Worm (Caenorhabditis elegans) whole organism, L2 larva: ENCODE results near the gene F47G3.4.

Source experiments
- C34F6.9 ChIP-seq: fragments of 150-350 bp; optimal IDR thresholded peaks from 2 replicates; lab custom pipeline; 2014; ENCODE audit warnings: missing biosample characterization, missing genetic modification characterization
- F13H6.1 ChIP-seq: sonication (generic microtip); optimal IDR thresholded peaks from 2 replicates; lab custom pipeline; 2016; ENCODE audit warnings: missing genetic modification characterization, missing compliant biosample characterization
- R02D3.7 ChIP-seq: fragments of 150-350 bp; optimal IDR thresholded peaks from 2 replicates; lab custom pipeline; 2014; ENCODE audit warnings: missing biosample characterization, missing genetic modification characterization
- Y55F3AM.14 ChIP-seq: fragments of 200-800 bp; sonication (Bioruptor generic); optimal IDR thresholded peaks from 2 replicates; lab custom pipeline; 2018; ENCODE audit warnings: mild to moderate bottlenecking, missing genetic modification characterization, missing compliant biosample characterization
- ZK546.5 ChIP-seq: sonication (generic microtip); optimal IDR thresholded peaks from 2 replicates; lab custom pipeline; 2017; ENCODE audit warnings: missing biosample characterization, missing genetic modification characterization
- aly-2 ChIP-seq: fragments of 150-350 bp; optimal IDR thresholded peaks from 2 replicates; lab custom pipeline; 2014; ENCODE audit warnings: missing biosample characterization, missing genetic modification characterization
- blmp-1 ChIP-seq: sonication (generic microtip); optimal IDR thresholded peaks from 2 replicates; lab custom pipeline; 2017; ENCODE audit warnings: missing genetic modification characterization, mild to moderate bottlenecking, missing compliant biosample characterization, antibody characterized with exemption, moderate library complexity; ENCODE audit not compliant: insufficient read depth
- ceh-16 ChIP-seq: fragments of 150-350 bp; optimal IDR thresholded peaks from 2 replicates; lab custom pipeline; 2014; ENCODE audit warnings: missing biosample characterization, missing genetic modification characterization
- ceh-82 ChIP-seq: fragments of 150-350 bp; optimal IDR thresholded peaks from 2 replicates; lab custom pipeline; 2014; ENCODE audit warnings: missing biosample characterization, missing genetic modification characterization
- crh-2 ChIP-seq: sonication (generic microtip); optimal IDR thresholded peaks from 2 replicates; lab custom pipeline; 2017; ENCODE audit warnings: missing biosample characterization, missing genetic modification characterization
- egl-27 ChIP-seq: sonication (generic microtip); optimal IDR thresholded peaks from 3 replicates; lab custom pipeline; 2017; ENCODE audit warnings: missing biosample characterization, missing genetic modification reagents, missing genetic modification characterization
- elt-1 ChIP-seq: fragments of 150-350 bp; optimal IDR thresholded peaks from 2 replicates; lab custom pipeline; 2014; ENCODE audit warnings: missing biosample characterization, missing genetic modification characterization
- elt-3 ChIP-seq: sonication (generic microtip); optimal IDR thresholded peaks from 2 replicates; lab custom pipeline; 2017; ENCODE audit warnings: missing biosample characterization, missing genetic modification characterization
- fos-1 ChIP-seq: fragments of 150-350 bp; optimal IDR thresholded peaks from 2 replicates; lab custom pipeline; 2014; ENCODE audit warnings: missing biosample characterization, missing genetic modification characterization
- gmeb-1 ChIP-seq: fragments of 150-350 bp; optimal IDR thresholded peaks from 2 replicates; lab custom pipeline; 2014; ENCODE audit warnings: missing biosample characterization, missing genetic modification characterization
- lin-11 ChIP-seq: fragments of 150-350 bp; sonication (generic microtip); optimal IDR thresholded peaks from 2 replicates; lab custom pipeline; 2014; ENCODE audit warnings: missing biosample characterization, missing genetic modification characterization, inconsistent platforms, mixed read lengths
- lin-13 ChIP-seq: fragments of 150-350 bp; optimal IDR thresholded peaks from 2 replicates; lab custom pipeline; 2014; ENCODE audit warnings: missing biosample characterization, missing genetic modification reagents, missing genetic modification characterization
- mab-5 ChIP-seq: fragments of 150-350 bp; optimal IDR thresholded peaks from 2 replicates; lab custom pipeline; 2014; ENCODE audit warnings: missing biosample characterization, missing genetic modification characterization
- mbf-1 ChIP-seq: sonication (generic microtip); optimal IDR thresholded peaks from 2 replicates; lab custom pipeline; 2017; ENCODE audit warnings: missing biosample characterization, missing genetic modification characterization
- nhr-10 ChIP-seq: sonication (generic microtip); optimal IDR thresholded peaks from 2 replicates; lab custom pipeline; 2017; ENCODE audit warnings: missing biosample characterization, missing genetic modification characterization
- nhr-11 ChIP-seq: fragments of 150-350 bp; optimal IDR thresholded peaks from 2 replicates; lab custom pipeline; 2014; ENCODE audit warnings: missing biosample characterization, missing genetic modification characterization
- nhr-12 ChIP-seq: fragments of 150-350 bp; optimal IDR thresholded peaks from 2 replicates; lab custom pipeline; 2014; ENCODE audit warnings: missing biosample characterization, missing genetic modification characterization
- nhr-23 ChIP-seq: fragments of 150-350 bp; optimal IDR thresholded peaks from 2 replicates; lab custom pipeline; 2014; ENCODE audit warnings: missing biosample characterization, missing genetic modification reagents, missing genetic modification characterization
- nhr-25 ChIP-seq: fragments of 150-350 bp; sonication (generic microtip); optimal IDR thresholded peaks from 3 replicates; lab custom pipeline; 2014; ENCODE audit warnings: missing biosample characterization, missing genetic modification characterization
- nhr-6 ChIP-seq: fragments of 150-350 bp; optimal IDR thresholded peaks from 2 replicates; lab custom pipeline; 2014; ENCODE audit warnings: missing biosample characterization, missing genetic modification characterization
- nhr-77 ChIP-seq: fragments of 150-350 bp; optimal IDR thresholded peaks from 2 replicates; lab custom pipeline; 2014; ENCODE audit warnings: missing biosample characterization, missing genetic modification characterization
- peb-1 ChIP-seq: fragments of 150-350 bp; optimal IDR thresholded peaks from 2 replicates; lab custom pipeline; 2014; ENCODE audit warnings: missing biosample characterization, missing genetic modification characterization
- skn-1 ChIP-seq: sonication (generic microtip); optimal IDR thresholded peaks from 2 replicates; lab custom pipeline; 2017; ENCODE audit warnings: missing biosample characterization, missing genetic modification characterization
- sma-9 ChIP-seq, 2 experiments: fragments of 150-350 bp in 1 of 2; sonication (generic microtip) in 1 of 2; optimal IDR thresholded peaks; 2 replicates each; lab custom pipeline; 2014 to 2016; ENCODE audit warnings: missing genetic modification characterization in 2 of 2, mild to moderate bottlenecking in 1 of 2, missing biosample characterization in 1 of 2, missing compliant biosample characterization in 1 of 2, missing genetic modification reagents in 1 of 2, moderate library complexity in 1 of 2
- snpc-4 ChIP-seq: fragments of 150-350 bp; optimal IDR thresholded peaks from 2 replicates; lab custom pipeline; 2014; ENCODE audit warnings: missing biosample characterization, missing genetic modification characterization
- unc-39 ChIP-seq: fragments of 150-350 bp; optimal IDR thresholded peaks from 2 replicates; lab custom pipeline; 2014; ENCODE audit warnings: missing biosample characterization, missing genetic modification characterization
- zag-1 ChIP-seq: fragments of 150-350 bp; optimal IDR thresholded peaks from 2 replicates; lab custom pipeline; 2014; ENCODE audit warnings: missing biosample characterization, missing genetic modification characterization
- ztf-1 ChIP-seq: fragments of 200-800 bp; sonication (Bioruptor generic); conservative IDR thresholded peaks from 2 replicates; pipeline ENCODE4 v1.3.6; 2022; ENCODE audit warnings: missing genetic modification characterization, missing compliant biosample characterization
- ztf-11 ChIP-seq: sonication (generic microtip); optimal IDR thresholded peaks from 2 replicates; lab custom pipeline; 2017; ENCODE audit warnings: missing biosample characterization, missing genetic modification characterization

Gene F47G3.4

ce11 chrX:2410978-2411377 is 29.6 kb downstream of the F47G3.4 start:
- no peak for TF ChIP-seq ceh-16 (tag; lab: Kevin White, UChicago)
- TF ChIP-seq skn-1 (tag; lab: Kevin White, UChicago) = no peak
- no peak for TF ChIP-seq nhr-10 (tag; lab: Kevin White, UChicago)
- TF ChIP-seq R02D3.7 (tag; lab: Kevin White, UChicago) = no peak
- TF ChIP-seq elt-1 (tag; lab: Kevin White, UChicago) = no peak
- TF ChIP-seq zag-1 (tag; lab: Kevin White, UChicago) = no peak
- no peak for TF ChIP-seq ztf-1
- no peak for TF ChIP-seq C34F6.9
- TF ChIP-seq fos-1 (tag; lab: Kevin White, UChicago) = peak; percentile 80
- TF ChIP-seq blmp-1 (tag; lab: Kevin White, UChicago) = no peak
- TF ChIP-seq sma-9 (GFP tag; optimal IDR thresholded peaks at IDR 0.05; lab: Kevin White, UChicago) = peak; percentile 44
- no peak for TF ChIP-seq sma-9 (tag; optimal IDR thresholded peaks at IDR 0.05; lab: Kevin White, UChicago)
- no peak for TF ChIP-seq lin-11 (tag; lab: Kevin White, UChicago)

ce11 chrX:2413277-2413676 is 31.9 kb downstream of the F47G3.4 start, which contains the start of gene hlh-15:
TSS of gene hlh-15 (minus strand) at chrX:2413377.
- TF ChIP-seq ceh-82 (tag; lab: Kevin White, UChicago) = no peak
- no peak for TF ChIP-seq mbf-1 (tag; lab: Kevin White, UChicago)
- TF ChIP-seq peb-1 (tag; lab: Kevin White, UChicago) = no peak
- TF ChIP-seq nhr-6 = no peak
- no peak for TF ChIP-seq gmeb-1 (tag; lab: Kevin White, UChicago)
- TF ChIP-seq zag-1 (tag; lab: Kevin White, UChicago) = no peak
- no peak for TF ChIP-seq nhr-25
- no peak for TF ChIP-seq nhr-77 (tag; lab: Kevin White, UChicago)
- TF ChIP-seq crh-2 (tag; lab: Kevin White, UChicago) = no peak
- no peak for TF ChIP-seq elt-1 (tag; lab: Kevin White, UChicago)
- TF ChIP-seq, all 48 proteins: peak for 0

DNA sequence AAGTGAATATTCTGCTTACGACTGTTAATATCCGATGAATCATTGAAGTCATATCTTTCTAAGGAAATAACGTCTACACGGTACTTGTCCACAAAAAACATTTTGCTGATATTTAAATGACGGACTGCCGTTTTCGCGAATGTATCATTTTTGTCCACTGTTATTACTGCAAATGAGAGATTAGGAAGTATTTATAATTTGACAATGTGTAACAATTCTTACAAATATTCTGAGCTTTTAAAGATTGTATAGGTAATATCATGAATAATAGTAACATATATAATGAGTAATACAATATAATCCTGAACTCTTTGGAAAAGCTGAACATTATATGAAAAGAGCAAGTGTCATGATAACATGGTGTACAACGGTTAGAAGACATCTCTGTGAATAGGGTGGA is 38.4 kb downstream of the F47G3.4 start, which contains the start of gene glr-7:
Gene glr-7, minus strand, starts transcription at position 101 of the 400 bp plus-strand sequence.
- TF ChIP-seq elt-3 (tag; lab: Kevin White, UChicago) (no peak), zag-1 (tag; lab: Kevin White, UChicago) (no peak), skn-1 (tag; lab: Kevin White, UChicago) (no peak), ztf-11 (tag; lab: Kevin White, UChicago) (no peak), aly-2 (no peak), R02D3.7 (tag; lab: Kevin White, UChicago) (no peak), nhr-25 (no peak), blmp-1 (tag; lab: Kevin White, UChicago) (no peak), sma-9 (GFP tag; optimal IDR thresholded peaks at IDR 0.05; lab: Kevin White, UChicago) (no peak), sma-9 (tag; optimal IDR thresholded peaks at IDR 0.05; lab: Kevin White, UChicago) (no peak), C34F6.9 (no peak), mab-5 (no peak), nhr-11 (tag; lab: Kevin White, UChicago) (no peak), F13H6.1 (no peak), nhr-12 (tag; lab: Kevin White, UChicago) (no peak), nhr-23 (tag; lab: Kevin White, UChicago) (no peak)

DNA sequence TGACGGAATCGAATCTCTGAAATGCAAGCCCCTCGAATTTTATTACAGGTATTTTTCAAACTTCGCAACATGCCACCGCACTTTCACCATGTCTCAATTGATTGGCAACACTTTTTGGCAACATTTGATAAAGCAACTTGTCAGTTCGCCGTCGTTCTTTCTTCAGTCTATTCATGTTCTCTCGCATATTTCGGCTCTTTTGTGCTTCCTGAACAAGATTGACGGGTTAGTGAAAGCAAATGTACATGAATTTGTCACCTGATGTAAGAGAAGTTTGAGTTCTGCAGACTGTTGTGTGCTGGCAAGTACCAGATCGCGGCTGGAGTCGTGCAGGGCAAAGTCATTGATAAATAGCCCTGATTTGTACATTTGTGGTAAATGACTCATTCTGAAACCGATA is 40.7 kb downstream of the F47G3.4 start:
- TF ChIP-seq mab-5 (no peak), unc-39 (tag; lab: Kevin White, UChicago) (no peak), blmp-1 (tag; lab: Kevin White, UChicago) (no peak), nhr-11 (tag; lab: Kevin White, UChicago) (no peak), Y55F3AM.14 (GFP tag; lab: Kevin White, UChicago) (no peak), C34F6.9 (no peak), peb-1 (tag; lab: Kevin White, UChicago) (no peak), ZK546.5 (no peak), R02D3.7 (tag; lab: Kevin White, UChicago) (no peak), gmeb-1 (tag; lab: Kevin White, UChicago) (no peak), zag-1 (tag; lab: Kevin White, UChicago) (no peak), snpc-4 (tag; lab: Kevin White, UChicago) (no peak), lin-13 (GFP tag; lab: Kevin White, UChicago) (no peak)

ce11 chrX:2425284-2425683 is 43.9 kb downstream of the F47G3.4 start:
- TF ChIP-seq F13H6.1 = peak; percentile 14
- TF ChIP-seq fos-1 (tag; lab: Kevin White, UChicago) = peak; percentile 12
- no peak for TF ChIP-seq blmp-1 (tag; lab: Kevin White, UChicago)
- no peak for TF ChIP-seq nhr-6
- TF ChIP-seq R02D3.7 (tag; lab: Kevin White, UChicago) = no peak
- no peak for TF ChIP-seq mbf-1 (tag; lab: Kevin White, UChicago)
- TF ChIP-seq egl-27 = peak; percentile 26
- TF ChIP-seq ZK546.5 = no peak
- no peak for TF ChIP-seq snpc-4 (tag; lab: Kevin White, UChicago)
